Worm (Caenorhabditis elegans): ENCODE results near the gene ZK228.4.

ZK228.4 gene

ce11 chrV:18424471-18424870 lies 38.1 kb upstream of the ZK228.4 start, which contains the start of gene ZK262.4:
ZK262.4 (minus strand) TSS chrV:18424571.
- TF ChIP-seq Y75B8A.6 (GFP tag; IDR thresholded peaks at IDR 0.05) (no peak), daf-12 (tag; optimal IDR thresholded peaks at IDR 0.05) (no peak), egl-43 (GFP tag; IDR thresholded peaks at IDR 0.05) (no peak), duxl-1 (tag; optimal IDR thresholded peaks at IDR 0.05; ENCODE audit: poor library complexity) (no peak), ZK546.5 (tag; optimal IDR thresholded peaks at IDR 0.05) (no peak), unc-62 (GFP tag; optimal IDR thresholded peaks at IDR 0.05 in 1 of 2) (no peak), unc-62 (tag; optimal IDR thresholded peaks at IDR 0.05) (no peak), aly-2 (tag; optimal IDR thresholded peaks at IDR 0.05) (no peak), ceh-44 (GFP tag; IDR thresholded peaks at IDR 0.05) (no peak)

ce11 chrV:18425544-18425943 lies 37.0 kb upstream of the ZK228.4 start, which contains the start of gene ZK262.19:
ZK262.19 (minus strand) TSS chrV:18425644.
- TF ChIP-seq zip-11 (GFP tag; IDR thresholded peaks at IDR 0.05), result no peak
- TF ChIP-seq ceh-28 (tag; optimal IDR thresholded peaks at IDR 0.05), result peak; percentile 10
- TF ChIP-seq lin-29 (GFP tag; IDR thresholded peaks at IDR 0.05), result no peak

ce11 chrV:18426280-18426679 lies 36.3 kb upstream of the ZK228.4 start, which contains the start of gene srw-83:
srw-83 (plus strand) TSS chrV:18426580.
- TF ChIP-seq hmg-1.1 (GFP tag; IDR thresholded peaks at IDR 0.05), result no peak
- TF ChIP-seq nhr-77 (tag; optimal IDR thresholded peaks at IDR 0.05), result no peak
- no peak for TF ChIP-seq dmd-8 (GFP tag; IDR thresholded peaks at IDR 0.05)
- no peak for TF ChIP-seq egl-43 (GFP tag; IDR thresholded peaks at IDR 0.05)
- no peak for TF ChIP-seq lir-3 (tag; optimal IDR thresholded peaks at IDR 0.05)
- no peak for TF ChIP-seq mdl-1 (tag; optimal IDR thresholded peaks at IDR 0.05)
- TF ChIP-seq daf-8 (GFP tag; IDR thresholded peaks at IDR 0.05), result no peak
- TF ChIP-seq set-16 (GFP tag; IDR thresholded peaks at IDR 0.05), result no peak
- TF ChIP-seq php-3 (GFP tag; IDR thresholded peaks at IDR 0.05), result no peak
- no peak for TF ChIP-seq ZK337.2 (GFP tag; IDR thresholded peaks at IDR 0.05)
- no peak for TF ChIP-seq nhr-6 (tag; optimal IDR thresholded peaks at IDR 0.05)
- no peak for TF ChIP-seq Y48G9A.11 (GFP tag; IDR thresholded peaks at IDR 0.05)
- TF ChIP-seq ama-1 (optimal IDR thresholded peaks at IDR 0.05), result no peak

- TF ChIP-seq set-16 (GFP tag; IDR thresholded peaks at IDR 0.05) (peak; percentile 88), nhr-41 (GFP tag; IDR thresholded peaks at IDR 0.05) (no peak)
Measured at ce11 chrV:18430826-18431225, 31.8 kb upstream of the ZK228.4 start.

- peak; percentile 89 for TF ChIP-seq aha-1 (tag)
- no peak for TF ChIP-seq zfp-2 (tag; optimal IDR thresholded peaks at IDR 0.05)
Measured at ce11 chrV:18431450-18431849, 31.1 kb upstream of the ZK228.4 start, which contains the start of gene srw-82. srw-82 (plus strand) TSS chrV:18431750.

- TF ChIP-seq pha-4 (GFP tag; IDR thresholded peaks at IDR 0.05), result no peak
- TF ChIP-seq pha-4 (tag; optimal IDR thresholded peaks at IDR 0.05), result no peak
- TF ChIP-seq mdt-29 (GFP tag; IDR thresholded peaks at IDR 0.05), result no peak
- no peak for TF ChIP-seq set-16 (GFP tag; IDR thresholded peaks at IDR 0.05)
- no peak for TF ChIP-seq unc-62 (GFP tag; optimal IDR thresholded peaks at IDR 0.05 in 1 of 2)
- TF ChIP-seq unc-62 (tag; optimal IDR thresholded peaks at IDR 0.05), result no peak
Measured at ce11 chrV:18434961-18435360, 27.6 kb upstream of the ZK228.4 start, which contains the start of gene ZK262.20. ZK262.20 (minus strand) TSS chrV:18435061.

ce11 chrV:18438081-18438480 lies 24.5 kb upstream of the ZK228.4 start, which contains the start of gene ZK262.8:
ZK262.8 (plus strand) TSS chrV:18438381.
- TF ChIP-seq nhr-41 (GFP tag; IDR thresholded peaks at IDR 0.05), result no peak
- no peak for TF ChIP-seq ceh-44 (GFP tag; IDR thresholded peaks at IDR 0.05)
- no peak for TF ChIP-seq aha-1 (tag)
- no peak for TF ChIP-seq lin-39 (tag; optimal IDR thresholded peaks at IDR 0.05)
- TF ChIP-seq lin-1 (GFP tag; IDR thresholded peaks at IDR 0.05), result no peak
- no peak for TF ChIP-seq F49E8.2 (tag; optimal IDR thresholded peaks at IDR 0.05; ENCODE audit: borderline replicate concordance)
- no peak for TF ChIP-seq nhr-111 (GFP tag; optimal IDR thresholded peaks at IDR 0.05)
- TF ChIP-seq Y105C5A.15 (GFP tag; IDR thresholded peaks at IDR 0.05), result no peak
- no peak for TF ChIP-seq ces-1 (GFP tag; optimal IDR thresholded peaks at IDR 0.05)
- TF ChIP-seq zip-11 (GFP tag; IDR thresholded peaks at IDR 0.05), result no peak
- TF ChIP-seq dmd-8 (GFP tag; IDR thresholded peaks at IDR 0.05), result no peak
- TF ChIP-seq F44E2.7 (GFP tag; IDR thresholded peaks at IDR 0.05), result no peak
- TF ChIP-seq mdt-29 (GFP tag; IDR thresholded peaks at IDR 0.05), result no peak
- no peak for TF ChIP-seq cey-2 (tag; optimal IDR thresholded peaks at IDR 0.05; ENCODE audit: borderline replicate concordance, insufficient read depth)
- no peak for TF ChIP-seq pha-4 (GFP tag; IDR thresholded peaks at IDR 0.05)
- TF ChIP-seq pha-4 (tag; optimal IDR thresholded peaks at IDR 0.05), result no peak
- no peak for TF ChIP-seq nhr-6 (tag; optimal IDR thresholded peaks at IDR 0.05)
- no peak for TF ChIP-seq aly-2 (tag; optimal IDR thresholded peaks at IDR 0.05)
- TF ChIP-seq nhr-28 (tag; optimal IDR thresholded peaks at IDR 0.05), result no peak
- TF ChIP-seq mxl-3 (GFP tag; optimal IDR thresholded peaks at IDR 0.05), result no peak

All from whole organism, L4 larva.